Fruit fly (Drosophila melanogaster) whole organism, wandering third instar larva: Measurements from ENCODE around the gene Hyls1.

ENCODE experiments used
- Abd-B ChIP-seq: fragments of >200 bp; optimal IDR thresholded peaks from 2 replicates; lab custom pipeline; 2017; ENCODE audit warnings: missing biosample characterization, missing genetic modification characterization
- CG32264 ChIP-seq: fragments of 200-800 bp; sonication (Bioruptor generic); optimal IDR thresholded peaks from 2 replicates; lab custom pipeline; 2016; ENCODE audit warnings: missing biosample characterization, missing genetic modification characterization
- CG9705 ChIP-seq: fragments of 200-800 bp; sonication (Bioruptor generic); optimal IDR thresholded peaks from 2 replicates; lab custom pipeline; 2018; ENCODE audit warnings: missing biosample characterization, mild to moderate bottlenecking, missing genetic modification characterization
- CrebA ChIP-seq: fragments of 200-800 bp; sonication (Bioruptor generic); optimal IDR thresholded peaks from 2 replicates; lab custom pipeline; 2016; ENCODE audit warnings: missing biosample characterization, mild to moderate bottlenecking, missing genetic modification characterization, borderline replicate concordance
- Dfd ChIP-seq: fragments of >200 bp; optimal IDR thresholded peaks from 2 replicates; lab custom pipeline; 2017; ENCODE audit warnings: missing biosample characterization, missing genetic modification characterization
- Dif ChIP-seq: fragments of 200-275, 200-300 bp; sonication (Bioruptor generic); optimal IDR thresholded peaks from 2 replicates; lab custom pipeline; 2018; ENCODE audit warnings: missing biosample characterization, missing genetic modification characterization; ENCODE audit not compliant: partially characterized antibody
- GATAd ChIP-seq: sonication (Bioruptor generic); optimal IDR thresholded peaks from 2 replicates; lab custom pipeline; 2016; ENCODE audit warnings: missing biosample characterization, missing genetic modification characterization
- HLH106 ChIP-seq: fragments of 200-800 bp; optimal IDR thresholded peaks from 3 replicates; lab custom pipeline; 2019; ENCODE audit warnings: missing biosample characterization, mild to moderate bottlenecking, missing genetic modification characterization, moderate library complexity
- Hnf4 ChIP-seq: fragments of 200-800 bp; sonication (Bioruptor generic); optimal IDR thresholded peaks from 2 replicates; lab custom pipeline; 2016; ENCODE audit warnings: missing biosample characterization, mild to moderate bottlenecking, missing genetic modification characterization
- Hr78 ChIP-seq: fragments of >200 bp; optimal IDR thresholded peaks from 2 replicates; lab custom pipeline; 2017; ENCODE audit warnings: missing biosample characterization, missing genetic modification characterization
- Hr83 ChIP-seq: fragments of 200-300 bp; sonication (Bioruptor generic); optimal IDR thresholded peaks from 2 replicates; lab custom pipeline; 2016; ENCODE audit warnings: missing biosample characterization, mild to moderate bottlenecking, missing genetic modification characterization, moderate library complexity; ENCODE audit not compliant: poor library complexity, severe bottlenecking
- Jra ChIP-seq: sonication (Bioruptor generic); optimal IDR thresholded peaks from 2 replicates; lab custom pipeline; 2016; ENCODE audit warnings: missing biosample characterization, missing genetic modification characterization
- Mio ChIP-seq: sonication (Bioruptor generic); optimal IDR thresholded peaks from 2 replicates; lab custom pipeline; 2016; ENCODE audit warnings: missing biosample characterization, missing genetic modification characterization
- Myc ChIP-seq: fragments of >200 bp; optimal IDR thresholded peaks from 2 replicates; lab custom pipeline; 2017
- N ChIP-seq: fragments of >200 bp; optimal IDR thresholded peaks from 2 replicates; lab custom pipeline; 2018; ENCODE audit warnings: missing biosample characterization, missing external identifiers, missing genetic modification characterization
- OdsH ChIP-seq: fragments of 200-800 bp; sonication (Bioruptor generic); optimal IDR thresholded peaks from 2 replicates; lab custom pipeline; 2016; ENCODE audit warnings: missing biosample characterization, mild to moderate bottlenecking, missing genetic modification characterization
- Rel ChIP-seq, 2 experiments: fragments of 200-800 bp; sonication (Bioruptor generic) in 1 of 2; optimal IDR thresholded peaks; 2 replicates in 1 of 2; 3 replicates in 1 of 2; lab custom pipeline; 2016 to 2019; ENCODE audit warnings: mild to moderate bottlenecking in 2 of 2, missing biosample characterization in 2 of 2, missing genetic modification characterization in 2 of 2, moderate library complexity in 1 of 2
- Sp1 ChIP-seq: fragments of 200-800 bp; sonication (Bioruptor generic); optimal IDR thresholded peaks from 3 replicates; lab custom pipeline; 2019; ENCODE audit warnings: missing biosample characterization, mild to moderate bottlenecking, missing genetic modification characterization, moderate library complexity
- Vsx2 ChIP-seq: fragments of 200-300, 225-300 bp; sonication (Bioruptor generic); optimal IDR thresholded peaks from 2 replicates; lab custom pipeline; 2018; ENCODE audit warnings: missing biosample characterization, missing genetic modification characterization; ENCODE audit not compliant: partially characterized antibody
- br ChIP-seq: fragments of 200-800 bp; sonication (Bioruptor generic); optimal IDR thresholded peaks from 2 replicates; lab custom pipeline; 2016; ENCODE audit warnings: missing biosample characterization, missing genetic modification characterization
- brk ChIP-seq: fragments of 200-800 bp; sonication (Bioruptor generic); optimal IDR thresholded peaks from 2 replicates; lab custom pipeline; 2016; ENCODE audit warnings: missing biosample characterization, mild to moderate bottlenecking, missing genetic modification characterization
- dl ChIP-seq, 2 experiments: fragments of 175-275, 200-275 bp in 1 of 2; fragments of 200-275 bp in 1 of 2; sonication (Bioruptor generic); optimal IDR thresholded peaks; lab custom pipeline; 2018; ENCODE audit warnings: mild to moderate bottlenecking in 2 of 2, missing biosample characterization in 2 of 2, missing genetic modification characterization in 2 of 2, moderate library complexity in 2 of 2; ENCODE audit not compliant: partially characterized antibody in 2 of 2, insufficient read depth in 1 of 2
- dmrt93B ChIP-seq: fragments of 200-800 bp; sonication (Bioruptor generic); optimal IDR thresholded peaks from 2 replicates; lab custom pipeline; 2018; ENCODE audit warnings: missing biosample characterization, mild to moderate bottlenecking, missing genetic modification characterization
- dsf ChIP-seq: sonication (Bioruptor generic); optimal IDR thresholded peaks from 2 replicates; lab custom pipeline; 2016; ENCODE audit warnings: missing biosample characterization, missing genetic modification characterization, borderline replicate concordance
- ey ChIP-seq: fragments of 200-800 bp; sonication (Bioruptor generic); optimal IDR thresholded peaks from 2 replicates; lab custom pipeline; 2016; ENCODE audit warnings: missing biosample characterization, missing genetic modification characterization
- foxo ChIP-seq, 2 experiments: fragments of 200-800 bp; sonication (Bioruptor generic); optimal IDR thresholded peaks; 2 replicates in 1 of 2; 3 replicates in 1 of 2; lab custom pipeline; 2016 to 2017; ENCODE audit warnings: missing biosample characterization in 2 of 2, missing genetic modification characterization in 2 of 2
- fru ChIP-seq: fragments of 200-800 bp; sonication (Bioruptor generic); optimal IDR thresholded peaks from 3 replicates; lab custom pipeline; 2016; ENCODE audit warnings: missing biosample characterization, mild to moderate bottlenecking, missing genetic modification characterization
- h ChIP-seq: fragments of 200-800 bp; sonication (Bioruptor generic); optimal IDR thresholded peaks from 3 replicates; lab custom pipeline; 2016; ENCODE audit warnings: missing biosample characterization, mild to moderate bottlenecking, missing genetic modification characterization
- lola ChIP-seq: fragments of >200 bp; optimal IDR thresholded peaks from 2 replicates; lab custom pipeline; 2017; ENCODE audit warnings: missing biosample characterization, missing genetic modification characterization
- pan ChIP-seq: fragments of >200 bp; optimal IDR thresholded peaks from 2 replicates; lab custom pipeline; 2017
- psq ChIP-seq: fragments of 200-800 bp; sonication (Bioruptor generic); optimal IDR thresholded peaks from 3 replicates; lab custom pipeline; 2017; ENCODE audit warnings: missing biosample characterization, mild to moderate bottlenecking, missing genetic modification characterization, moderate library complexity
- rgr ChIP-seq: fragments of 200-800 bp; sonication (Bioruptor generic); optimal IDR thresholded peaks from 3 replicates; lab custom pipeline; 2016; ENCODE audit warnings: missing biosample characterization, mild to moderate bottlenecking, missing genetic modification characterization
- sage ChIP-seq: fragments of 200-800 bp; sonication (Bioruptor generic); optimal IDR thresholded peaks from 2 replicates; lab custom pipeline; 2016; ENCODE audit warnings: missing biosample characterization, mild to moderate bottlenecking, missing genetic modification characterization
- sv ChIP-seq: fragments of 200-800 bp; sonication (Bioruptor generic); optimal IDR thresholded peaks from 3 replicates; lab custom pipeline; 2016; ENCODE audit warnings: missing biosample characterization, missing genetic modification characterization
- tai ChIP-seq: sonication (Bioruptor generic); optimal IDR thresholded peaks from 2 replicates; lab custom pipeline; 2016; ENCODE audit warnings: missing biosample characterization, missing genetic modification characterization
- woc ChIP-seq: sonication (Bioruptor generic); optimal IDR thresholded peaks from 2 replicates; lab custom pipeline; 2016; ENCODE audit warnings: missing biosample characterization, mild to moderate bottlenecking, missing genetic modification characterization

The Hyls1 gene

DNA sequence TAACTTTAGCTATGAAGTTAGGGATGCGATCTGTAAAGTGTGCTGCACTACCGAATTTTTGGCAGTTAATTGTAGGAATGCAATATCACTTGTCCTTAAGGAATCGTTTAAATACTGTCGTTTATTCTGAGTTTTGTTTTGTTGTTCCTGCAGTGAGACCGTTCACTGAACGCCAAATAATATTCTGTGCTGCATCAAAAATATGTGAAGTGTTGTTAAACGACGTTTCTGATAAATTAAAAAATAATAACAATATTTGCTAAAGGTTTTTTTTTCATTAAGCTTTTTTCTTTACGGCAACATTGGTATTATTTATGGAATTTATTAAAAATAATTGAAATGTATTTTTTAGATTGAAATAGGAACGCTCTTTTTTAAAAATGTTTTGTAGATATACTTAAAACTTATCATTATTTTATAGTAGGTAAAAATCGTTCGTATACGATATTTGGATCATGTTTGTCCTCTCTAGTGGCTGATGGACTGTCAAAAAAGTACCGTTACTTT, 49.6 kb downstream of the Hyls1 start, which contains the start of gene GMF:
Gene GMF, minus strand, starts transcription at position 182 of the 507 bp plus-strand sequence.
- no peak for TF ChIP-seq pan (lab: Kevin White, UChicago)
- TF ChIP-seq CG9705, result no peak
- TF ChIP-seq Hr78 (GFP tag; lab: Kevin White, UChicago), result no peak
- TF ChIP-seq N (GFP tag; lab: Kevin White, UChicago), result no peak
- peak; percentile 67 for TF ChIP-seq Jra (GFP tag; lab: Kevin White, UChicago)
- peak; percentile 64 for TF ChIP-seq rgr (GFP tag; lab: Kevin White, UChicago)
- TF ChIP-seq HLH106 (tag; lab: Kevin White, UChicago), result peak; percentile 30
- TF ChIP-seq ey (GFP tag; lab: Kevin White, UChicago), result peak; percentile 19
- peak; percentile 23 for TF ChIP-seq dsf (GFP tag; lab: Kevin White, UChicago)
- peak; percentile 57 for TF ChIP-seq woc (GFP tag; lab: Kevin White, UChicago)
- no peak for TF ChIP-seq brk (GFP tag; lab: Kevin White, UChicago)
- no peak for TF ChIP-seq Hr83 (GFP tag; lab: Kevin White, UChicago)
- peak; percentile 21 for TF ChIP-seq psq (GFP tag; lab: Kevin White, UChicago)
- no peak for TF ChIP-seq Myc (lab: Kevin White, UChicago)
- TF ChIP-seq Rel (GFP tag; optimal IDR thresholded peaks at IDR 0.05; lab: Kevin White, UChicago), result no peak
- TF ChIP-seq Rel (tag; optimal IDR thresholded peaks at IDR 0.05; lab: Kevin White, UChicago), result peak; percentile 20
- peak; percentile 51 for TF ChIP-seq Sp1
- TF ChIP-seq Hnf4 (GFP tag; lab: Kevin White, UChicago), result peak; percentile 58
- peak in 1 of 2 experiments; percentile 62 for TF ChIP-seq foxo (GFP tag; optimal IDR thresholded peaks at IDR 0.05; lab: Kevin White, UChicago)
- no peak for TF ChIP-seq Dfd (GFP tag; lab: Kevin White, UChicago)

DNA sequence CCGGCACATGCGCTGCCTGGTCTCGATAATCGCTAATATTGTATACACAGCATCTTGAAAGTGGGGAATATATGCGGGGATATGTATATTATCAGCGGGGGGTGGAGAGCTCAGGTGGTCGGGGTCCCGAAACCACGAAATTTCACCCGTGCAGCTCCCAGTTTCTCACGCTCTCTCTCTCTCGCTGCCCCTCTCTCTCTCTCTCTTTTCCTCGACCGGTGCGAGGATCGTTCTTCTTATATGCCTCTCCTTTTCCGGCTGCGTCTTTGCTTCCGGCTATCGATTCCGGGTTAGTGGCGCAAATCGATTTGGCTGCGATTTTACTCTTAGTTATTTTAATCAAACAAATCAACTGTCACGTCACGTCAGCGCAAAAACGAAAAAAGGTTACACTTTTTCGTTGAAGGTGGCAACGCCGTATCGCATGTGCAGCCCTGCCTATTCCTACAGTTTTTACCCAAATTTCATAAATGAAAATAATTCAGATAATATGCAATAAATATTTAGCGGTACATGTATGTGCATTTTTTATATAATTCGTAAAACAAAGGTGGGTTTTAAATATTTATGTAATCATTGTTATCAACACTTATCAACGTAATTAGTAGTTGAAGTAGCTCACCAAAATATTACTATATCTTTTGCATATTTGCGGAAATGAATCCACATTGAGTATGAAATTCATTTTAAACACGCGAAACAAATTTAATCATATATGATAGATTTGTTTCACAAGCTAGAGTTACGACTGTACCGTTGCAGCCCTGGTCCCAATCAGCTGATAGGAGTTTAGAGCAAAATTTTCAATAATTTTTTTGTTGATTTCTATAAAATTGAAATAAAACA, 52.7 kb downstream of the Hyls1 start, which contains the start of the genes heix and CG17328:
Gene heix, minus strand, starts transcription at position 393 of the 846 bp plus-strand sequence.
Gene CG17328, plus strand, starts transcription at position 478 of the 846 bp plus-strand sequence.
- TF ChIP-seq CG9705 (peak; percentile 69), Hr78 (GFP tag; lab: Kevin White, UChicago) (no peak), fru (GFP tag; lab: Kevin White, UChicago) (no peak), dmrt93B (no peak), h (GFP tag; lab: Kevin White, UChicago) (no peak), br (GFP tag; lab: Kevin White, UChicago) (no peak), dsf (GFP tag; lab: Kevin White, UChicago) (peak; percentile 31), pan (lab: Kevin White, UChicago) (no peak), rgr (GFP tag; lab: Kevin White, UChicago) (peak; percentile 74), Hr83 (GFP tag; lab: Kevin White, UChicago) (no peak), Sp1 (peak; percentile 74), tai (GFP tag; lab: Kevin White, UChicago) (no peak), lola (GFP tag; lab: Kevin White, UChicago) (no peak), CrebA (GFP tag; lab: Kevin White, UChicago) (no peak), GATAd (GFP tag; lab: Kevin White, UChicago) (no peak), ey (GFP tag; lab: Kevin White, UChicago) (peak; percentile 66), Abd-B (GFP tag; lab: Kevin White, UChicago) (no peak), dl (GFP tag; optimal IDR thresholded peaks at IDR 0.05; lab: Kevin White, UChicago; ENCODE audit: insufficient read depth in 1 of 2, partially characterized antibody in 2 of 2) (no peak), Hnf4 (GFP tag; lab: Kevin White, UChicago) (peak; percentile 67), Dfd (GFP tag; lab: Kevin White, UChicago) (no peak), sage (GFP tag; lab: Kevin White, UChicago) (no peak), woc (GFP tag; lab: Kevin White, UChicago) (peak; percentile 83), CG32264 (no peak), psq (GFP tag; lab: Kevin White, UChicago) (peak; percentile 59), Myc (lab: Kevin White, UChicago) (no peak), sv (GFP tag; lab: Kevin White, UChicago) (peak; percentile 66), Mio (GFP tag; lab: Kevin White, UChicago) (no peak), Rel (GFP tag; optimal IDR thresholded peaks at IDR 0.05; lab: Kevin White, UChicago) (no peak), Rel (tag; optimal IDR thresholded peaks at IDR 0.05; lab: Kevin White, UChicago) (peak; percentile 19), Dif (GFP tag; lab: Kevin White, UChicago) (peak; percentile 6), brk (GFP tag; lab: Kevin White, UChicago) (no peak), Jra (GFP tag; lab: Kevin White, UChicago) (peak; percentile 20), HLH106 (tag; lab: Kevin White, UChicago) (peak; percentile 81), Vsx2 (no peak), OdsH (peak; percentile 66), foxo (GFP tag; optimal IDR thresholded peaks at IDR 0.05; lab: Kevin White, UChicago) (peak in 1 of 2 experiments; percentile 81)
